Fruit fly (Drosophila melanogaster) whole organism, embryonic: ENCODE measurements around the gene ZIPIC.

Source experiments
- Abd-B ChIP-seq: fragments of 200-800 bp; sonication (Bioruptor generic); optimal IDR thresholded peaks from 2 replicates; lab custom pipeline; 2018; ENCODE audit warnings: missing biosample characterization, mild to moderate bottlenecking, missing genetic modification characterization, moderate library complexity
- Aef1 ChIP-seq: fragments of 200-800 bp; sonication (Bioruptor generic); IDR thresholded peaks from 3 replicates; pipeline ENCODE4 v1.3.6; 2022; ENCODE audit warnings: missing biosample characterization, missing genetic modification characterization
- Antp ChIP-seq: fragments of 200-800 bp; sonication (Bioruptor generic); optimal IDR thresholded peaks from 3 replicates; lab custom pipeline; 2016; ENCODE audit warnings: missing biosample characterization, missing genetic modification characterization
- Atf6 ChIP-seq: fragments of 200-800 bp; sonication (Bioruptor generic); IDR thresholded peaks from 2 replicates; pipeline ENCODE4 v1.3.6; 2022; ENCODE audit warnings: missing biosample characterization, missing genetic modification characterization
- Awh ChIP-seq: fragments of 200-800 bp; sonication (Bioruptor generic); IDR thresholded peaks from 2 replicates; pipeline ENCODE4, ENCODE4 v1.3.6; 2022; ENCODE audit warnings: missing biosample characterization, missing genetic modification characterization
- BEAF-32 ChIP-seq: fragments of 200-800 bp; sonication (Bioruptor generic); optimal IDR thresholded peaks from 3 replicates; lab custom pipeline; 2017; ENCODE audit warnings: missing biosample characterization, missing genetic modification characterization, mild to moderate bottlenecking, moderate library complexity, missing genetic modification reagents
- Bgb ChIP-seq: fragments of 200-800 bp; sonication (Bioruptor generic); IDR thresholded peaks from 2 replicates; pipeline ENCODE4 v1.3.6; 2022; ENCODE audit warnings: missing biosample characterization, missing genetic modification characterization; ENCODE audit not compliant: partially characterized antibody
- CG10654 ChIP-seq: fragments of 200-800 bp; sonication (Bioruptor generic); optimal IDR thresholded peaks from 2 replicates; lab custom pipeline; 2016; ENCODE audit warnings: missing biosample characterization, missing genetic modification characterization
- CG10959 ChIP-seq: fragments of 200-800 bp; sonication (Bioruptor generic); IDR thresholded peaks from 2 replicates; pipeline ENCODE4 v1.3.6; 2022; ENCODE audit warnings: missing biosample characterization, missing genetic modification characterization
- CG12391 ChIP-seq: fragments of 200-800 bp; sonication (Bioruptor generic); optimal IDR thresholded peaks from 3 replicates; lab custom pipeline; 2018; ENCODE audit warnings: missing biosample characterization, mild to moderate bottlenecking, missing genetic modification characterization, moderate library complexity
- CG13424 ChIP-seq: fragments of 200-800 bp; sonication (Bioruptor generic); optimal IDR thresholded peaks from 2 replicates; lab custom pipeline; 2019; ENCODE audit warnings: missing biosample characterization, mild to moderate bottlenecking, missing genetic modification characterization, moderate library complexity
- CG14014 ChIP-seq: fragments of 200-800 bp; sonication (Bioruptor generic); IDR thresholded peaks from 2 replicates; pipeline ENCODE4 v1.3.6; 2022; ENCODE audit warnings: missing biosample characterization, missing genetic modification characterization
- CG16863 ChIP-seq: fragments of 200-800 bp; sonication (Bioruptor generic); optimal IDR thresholded peaks from 3 replicates; lab custom pipeline; 2016; ENCODE audit warnings: missing biosample characterization, missing genetic modification characterization
- CG17328 ChIP-seq: fragments of 200-800 bp; sonication (Bioruptor generic); IDR thresholded peaks from 2 replicates; pipeline ENCODE4 v1.3.6; 2022; ENCODE audit warnings: missing biosample characterization, missing genetic modification characterization
- CG17361 ChIP-seq: fragments of 200-800 bp; sonication (Bioruptor generic); IDR thresholded peaks from 3 replicates; pipeline ENCODE4 v1.3.6; 2022; ENCODE audit warnings: missing biosample characterization, missing genetic modification characterization
- CG18764 ChIP-seq: fragments of 200-800 bp; sonication (Bioruptor generic); optimal IDR thresholded peaks from 3 replicates; lab custom pipeline; 2016; ENCODE audit warnings: missing biosample characterization, missing genetic modification characterization
- CG3065 ChIP-seq: fragments of 200-800 bp; sonication (Bioruptor generic); optimal IDR thresholded peaks from 2 replicates; lab custom pipeline; 2016; ENCODE audit warnings: missing biosample characterization, missing genetic modification characterization
- CG32767 ChIP-seq: fragments of 200-800 bp; sonication (Bioruptor generic); IDR thresholded peaks from 2 replicates; pipeline ENCODE4 v1.3.6; 2022; ENCODE audit warnings: missing biosample characterization, missing genetic modification characterization
- CG42726 ChIP-seq: fragments of 200-800 bp; sonication (Bioruptor generic); IDR thresholded peaks from 2 replicates; pipeline ENCODE4 v1.3.6; 2022; ENCODE audit warnings: missing biosample characterization, missing genetic modification characterization; ENCODE audit not compliant: partially characterized antibody
- CG4730 ChIP-seq: fragments of 200-800 bp; sonication (Bioruptor generic); IDR thresholded peaks from 2 replicates; pipeline ENCODE4 v1.3.6; 2022; ENCODE audit warnings: missing biosample characterization, missing genetic modification characterization
- CG5180 ChIP-seq: fragments of 200-800 bp; sonication (Bioruptor generic); optimal IDR thresholded peaks from 3 replicates; lab custom pipeline; 2017; ENCODE audit warnings: missing biosample characterization, missing genetic modification characterization, mild to moderate bottlenecking, moderate library complexity, missing genetic modification reagents
- CG6813 ChIP-seq: fragments of 200-800 bp; sonication (Bioruptor generic); optimal IDR thresholded peaks from 2 replicates; lab custom pipeline; 2017; ENCODE audit warnings: missing biosample characterization, missing genetic modification characterization, mild to moderate bottlenecking, moderate library complexity, missing genetic modification reagents
- CG7372 ChIP-seq: fragments of 200-800 bp; sonication (Bioruptor generic); IDR thresholded peaks from 2 replicates; pipeline ENCODE4 v1.3.6; 2022; ENCODE audit warnings: missing biosample characterization, missing genetic modification characterization
- CG7745 ChIP-seq: fragments of 200-800 bp; sonication (Bioruptor generic); optimal IDR thresholded peaks from 2 replicates; lab custom pipeline; 2018; ENCODE audit warnings: missing biosample characterization, mild to moderate bottlenecking, missing genetic modification characterization, moderate library complexity
- CG9609 ChIP-seq: fragments of 200-800 bp; sonication (Bioruptor generic); optimal IDR thresholded peaks from 3 replicates; lab custom pipeline; 2016; ENCODE audit warnings: missing biosample characterization, missing genetic modification characterization
- Elba2 ChIP-seq: fragments of 200-800 bp; sonication (Bioruptor generic); optimal IDR thresholded peaks from 3 replicates; lab custom pipeline; 2016; ENCODE audit warnings: missing biosample characterization, missing genetic modification characterization
- Ets65A ChIP-seq: fragments of 200-800 bp; sonication (Bioruptor generic); peaks from one replicate; lab custom pipeline; 2016; ENCODE audit warnings: missing biosample characterization, missing genetic modification characterization
- HLHmδ ChIP-seq: fragments of 200-800 bp; sonication (Bioruptor generic); optimal IDR thresholded peaks from 2 replicates; lab custom pipeline; 2018; ENCODE audit warnings: missing biosample characterization, mild to moderate bottlenecking, missing genetic modification characterization, moderate library complexity
- Lim3 ChIP-seq: fragments of 200-800 bp; sonication (Bioruptor generic); IDR thresholded peaks from 2 replicates; pipeline ENCODE4 v1.3.6; 2022; ENCODE audit warnings: missing biosample characterization, missing genetic modification characterization
- MBD-R2 ChIP-seq: fragments of 200-800 bp; sonication (Bioruptor generic); IDR thresholded peaks from 2 replicates; pipeline ENCODE4 v1.3.6; 2022; ENCODE audit warnings: missing biosample characterization, missing genetic modification characterization
- Opbp ChIP-seq: fragments of 200-800 bp; sonication (Bioruptor generic); IDR thresholded peaks from 3 replicates; pipeline ENCODE4 v1.3.6; 2022; ENCODE audit warnings: missing biosample characterization, missing genetic modification characterization; ENCODE audit not compliant: partially characterized antibody
- Spps ChIP-seq: fragments of 200-800 bp; sonication (Bioruptor generic); optimal IDR thresholded peaks from 2 replicates; lab custom pipeline; 2018; ENCODE audit warnings: missing biosample characterization, mild to moderate bottlenecking, missing genetic modification characterization
- Vsx1 ChIP-seq: fragments of 200-800 bp; sonication (Bioruptor generic); optimal IDR thresholded peaks from 2 replicates; lab custom pipeline; 2017; ENCODE audit warnings: missing biosample characterization, mild to moderate bottlenecking, missing genetic modification characterization, missing genetic modification reagents
- YL-1 ChIP-seq: fragments of 200-800 bp; sonication (Bioruptor generic); optimal IDR thresholded peaks from 3 replicates; lab custom pipeline; 2017; ENCODE audit warnings: missing biosample characterization, mild to moderate bottlenecking, missing genetic modification characterization
- ap ChIP-seq: fragments of 200-800 bp; sonication (Bioruptor generic); IDR thresholded peaks from 2 replicates; pipeline ENCODE4 v1.3.6; 2022; ENCODE audit warnings: missing biosample characterization, missing genetic modification characterization
- dati ChIP-seq: fragments of 200-800 bp; sonication (Bioruptor generic); IDR thresholded peaks from 2 replicates; pipeline ENCODE4 v1.3.6; 2022; ENCODE audit warnings: missing biosample characterization, missing genetic modification characterization
- eve ChIP-seq, 2 experiments: fragments of >200 bp; optimal IDR thresholded peaks; 2 replicates each; lab custom pipeline; 2017; ENCODE audit warnings: missing biosample characterization in 2 of 2, missing genetic modification characterization in 2 of 2
- gro ChIP-seq: fragments of 200-800 bp; sonication (Bioruptor generic); optimal IDR thresholded peaks from 2 replicates; lab custom pipeline; 2016; ENCODE audit warnings: missing biosample characterization, missing genetic modification characterization
- hb ChIP-seq: fragments of 200-800 bp; sonication (Bioruptor generic); IDR thresholded peaks from 3 replicates; pipeline ENCODE4 v1.3.6; 2022; ENCODE audit warnings: missing biosample characterization, missing genetic modification characterization; ENCODE audit not compliant: partially characterized antibody
- kay ChIP-seq: fragments of 200-800 bp; sonication (Bioruptor generic); optimal IDR thresholded peaks from 2 replicates; lab custom pipeline; 2016; ENCODE audit warnings: missing biosample characterization, missing genetic modification characterization
- mld ChIP-seq: fragments of 200-800 bp; sonication (Bioruptor generic); IDR thresholded peaks from 3 replicates; pipeline ENCODE4 v1.3.6; 2022; ENCODE audit warnings: missing biosample characterization, missing genetic modification characterization; ENCODE audit not compliant: partially characterized antibody
- nerfin-2 ChIP-seq: fragments of 200-800 bp; sonication (Bioruptor generic); IDR thresholded peaks from 2 replicates; pipeline ENCODE4 v1.3.6; 2022; ENCODE audit warnings: missing biosample characterization, missing genetic modification characterization; ENCODE audit not compliant: partially characterized antibody
- oc ChIP-seq: fragments of 200-800 bp; sonication (Bioruptor generic); optimal IDR thresholded peaks from 2 replicates; lab custom pipeline; 2018; ENCODE audit warnings: missing biosample characterization, mild to moderate bottlenecking, missing genetic modification characterization, moderate library complexity
- phol ChIP-seq: fragments of 200-800 bp; sonication (Bioruptor generic); optimal IDR thresholded peaks from 3 replicates; lab custom pipeline; 2018; ENCODE audit warnings: missing biosample characterization, mild to moderate bottlenecking, missing genetic modification characterization, moderate library complexity
- ranshi ChIP-seq: fragments of 200-800 bp; sonication (Bioruptor generic); IDR thresholded peaks from 2 replicates; pipeline ENCODE4 v1.3.6; 2022; ENCODE audit warnings: missing biosample characterization, missing genetic modification characterization
- schlank ChIP-seq: fragments of 200-800 bp; sonication (Bioruptor generic); optimal IDR thresholded peaks from 2 replicates; lab custom pipeline; 2018; ENCODE audit warnings: missing biosample characterization, mild to moderate bottlenecking, missing genetic modification characterization
- sens ChIP-seq: fragments of 200-800 bp; sonication (Bioruptor generic); peaks from one replicate; lab custom pipeline; 2016; ENCODE audit warnings: missing biosample characterization, missing genetic modification characterization
- tin ChIP-seq: fragments of 200-800 bp; sonication (Bioruptor generic); optimal IDR thresholded peaks from 3 replicates; lab custom pipeline; 2016; ENCODE audit warnings: missing biosample characterization, missing genetic modification characterization
- wdn ChIP-seq: fragments of 200-800 bp; sonication (Bioruptor generic); IDR thresholded peaks from 2 replicates; pipeline ENCODE4 v1.3.6; 2022; ENCODE audit warnings: missing biosample characterization, missing genetic modification characterization
- wek ChIP-seq: fragments of 200-800 bp; sonication (Bioruptor generic); optimal IDR thresholded peaks from 3 replicates; lab custom pipeline; 2018; ENCODE audit warnings: missing biosample characterization, mild to moderate bottlenecking, missing genetic modification characterization, moderate library complexity
- zen2 ChIP-seq: fragments of 200-800 bp; sonication (Bioruptor generic); IDR thresholded peaks from 3 replicates; pipeline ENCODE4 v1.3.6; 2022; ENCODE audit warnings: missing biosample characterization, missing genetic modification characterization; ENCODE audit not compliant: partially characterized antibody

The ZIPIC gene

DNA sequence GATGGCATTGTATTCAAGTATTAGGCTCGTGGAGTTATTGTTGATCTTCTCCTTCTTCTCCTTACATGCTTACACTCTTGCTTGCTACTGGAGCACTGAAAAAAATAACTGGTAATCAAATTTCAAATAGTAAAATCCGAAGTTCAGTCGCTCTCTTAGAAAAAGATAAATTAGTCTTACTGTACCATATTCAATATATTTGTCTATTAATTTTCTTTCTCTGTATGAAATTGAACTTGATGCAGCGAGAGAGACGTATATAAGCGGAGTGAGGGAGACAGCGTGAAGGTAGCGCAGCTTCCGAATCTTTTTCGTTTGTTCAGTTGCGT is 24.4 kb upstream of the ZIPIC start (continued):
- peak; percentile 80 for TF ChIP-seq Abd-B (GFP tag; lab: Kevin White, UChicago)
- peak; percentile 28 for TF ChIP-seq CG3065
- TF ChIP-seq CG4730: peak; percentile 83
- no peak for TF ChIP-seq mld (GFP tag; lab: Robert Waterston, UW)
- peak; percentile 92 for TF ChIP-seq phol (tag; lab: Kevin White, UChicago)
- peak; percentile 95 for TF ChIP-seq CG17328 (GFP tag; lab: Robert Waterston, UW)
- TF ChIP-seq schlank: no peak
- TF ChIP-seq tin (GFP tag; lab: Kevin White, UChicago): peak; percentile 93
- TF ChIP-seq CG6813 (GFP tag; lab: Kevin White, UChicago): peak; percentile 82
- TF ChIP-seq Ets65A (GFP tag; lab: Kevin White, UChicago): peak; percentile 94
- peak; percentile 47 for TF ChIP-seq Vsx1 (GFP tag; lab: Kevin White, UChicago)
- no peak for TF ChIP-seq Opbp (GFP tag; lab: Robert Waterston, UW)
- TF ChIP-seq hb (GFP tag; lab: Robert Waterston, UW): no peak
- peak; percentile 88 for TF ChIP-seq Antp (GFP tag; lab: Kevin White, UChicago)
- peak; percentile 90 for TF ChIP-seq Atf6 (GFP tag; lab: Robert Waterston, UW)
- peak; percentile 79 for TF ChIP-seq CG18764 (GFP tag; lab: Kevin White, UChicago)
- no peak for TF ChIP-seq CG42726 (GFP tag; lab: Robert Waterston, UW)
- no peak for TF ChIP-seq YL-1 (GFP tag; lab: Kevin White, UChicago)
- no peak for TF ChIP-seq CG7745 (tag; lab: Kevin White, UChicago)
- peak; percentile 73; the same call in 1 of the 2 replicates for TF ChIP-seq wdn (GFP tag; lab: Robert Waterston, UW)
- TF ChIP-seq CG32767 (GFP tag; lab: Robert Waterston, UW): peak; percentile 72
- peak; percentile 83 for TF ChIP-seq dati (GFP tag; lab: Robert Waterston, UW)
- TF ChIP-seq CG10654 (GFP tag; lab: Kevin White, UChicago): peak; percentile 90
- TF ChIP-seq CG7372 (GFP tag; lab: Robert Waterston, UW): peak; percentile 76
- peak; percentile 74 for TF ChIP-seq Lim3 (GFP tag; lab: Robert Waterston, UW)
- no peak for TF ChIP-seq BEAF-32 (GFP tag; lab: Kevin White, UChicago)
- TF ChIP-seq zen2: no peak
- peak; percentile 92 for TF ChIP-seq CG14014 (GFP tag; lab: Robert Waterston, UW)
- peak; percentile 78 for TF ChIP-seq CG17361
- peak; percentile 61 for TF ChIP-seq wek
- TF ChIP-seq CG13424 (tag; lab: Kevin White, UChicago): peak; percentile 79
- TF ChIP-seq CG5180: peak; percentile 81
- TF ChIP-seq Awh (GFP tag; lab: Robert Waterston, UW): peak; percentile 95
- no peak for TF ChIP-seq Elba2
- no peak for TF ChIP-seq nerfin-2
- TF ChIP-seq MBD-R2 (GFP tag; lab: Robert Waterston, UW): peak; percentile 74
- TF ChIP-seq sens (GFP tag; lab: Kevin White, UChicago): peak; percentile 98
- no peak for TF ChIP-seq HLHmδ
- TF ChIP-seq ap: peak; percentile 92
- no peak for TF ChIP-seq Bgb (GFP tag; lab: Robert Waterston, UW)
- peak; percentile 1 for TF ChIP-seq gro (GFP tag; lab: Kevin White, UChicago)
- peak; percentile 68 for TF ChIP-seq CG9609 (GFP tag; lab: Kevin White, UChicago)
- peak in 1 of 2 experiments; percentile 76 for TF ChIP-seq eve (GFP tag; optimal IDR thresholded peaks at IDR 0.05; lab: Kevin White, UChicago)
- peak; percentile 92 for TF ChIP-seq Aef1 (GFP tag; lab: Robert Waterston, UW)
- peak; percentile 80 for TF ChIP-seq CG12391 (tag; lab: Kevin White, UChicago)
- TF ChIP-seq kay (GFP tag; lab: Kevin White, UChicago): peak; percentile 32
- peak; percentile 83 for TF ChIP-seq oc (tag; lab: Kevin White, UChicago)
- TF ChIP-seq CG16863: peak; percentile 73
- TF ChIP-seq Spps (tag; lab: Kevin White, UChicago): peak; percentile 82
- TF ChIP-seq ranshi (GFP tag; lab: Robert Waterston, UW): peak; percentile 92
- peak; percentile 78 for TF ChIP-seq CG10959 (GFP tag; lab: Robert Waterston, UW)
